Worm (Caenorhabditis elegans): ENCODE data around the gene F38H4.4.

ce11 chrIV:11863428-11863827, 15.4 kb downstream of the F38H4.4 start:
- no peak for TF ChIP-seq nhr-11 (tag; optimal IDR thresholded peaks at IDR 0.05)
- TF ChIP-seq fax-1 (tag; optimal IDR thresholded peaks at IDR 0.05) = no peak
- TF ChIP-seq ahr-1 (tag; optimal IDR thresholded peaks at IDR 0.05) = no peak
- no peak for TF ChIP-seq ztf-16 (tag; optimal IDR thresholded peaks at IDR 0.05)
- no peak for TF ChIP-seq pha-4 (tag; optimal IDR thresholded peaks at IDR 0.05)
- TF ChIP-seq ama-1 (optimal IDR thresholded peaks at IDR 0.05) = no peak
- no peak for TF ChIP-seq pqm-1 (tag; optimal IDR thresholded peaks at IDR 0.05)

Data from whole organism, late embryonic.